Worm (Caenorhabditis elegans): Measurements from ENCODE around the gene H41C03.2.
A peak's percentile ranks its signal among the peaks of the same experiment; 100 is the strongest.
"Not testable (repeated sequence)": the region's sequence is repeated elsewhere in the genome, so short reads cannot be mapped to it uniquely, and the experiment has no call there.

H41C03.2 gene

ce11 chrII:5884252-5884651 is 32.3 kb upstream of the H41C03.2 start, which contains the start of gene rfip-1:
Gene rfip-1, plus strand, starts transcription at chrII:5884552.
- no peak for TF ChIP-seq snpc-4 (tag; optimal IDR thresholded peaks at IDR 0.05)
- TF ChIP-seq fos-1 (tag; optimal IDR thresholded peaks at IDR 0.05) = no peak
- TF ChIP-seq pha-4 (tag; optimal IDR thresholded peaks at IDR 0.05) = no peak
- TF ChIP-seq daf-12 (tag; optimal IDR thresholded peaks at IDR 0.05) = no peak
- no peak for TF ChIP-seq lin-39 (tag; optimal IDR thresholded peaks at IDR 0.05)
- no peak for TF ChIP-seq nhr-12 (tag; optimal IDR thresholded peaks at IDR 0.05)
- no peak for TF ChIP-seq egl-5 (tag; optimal IDR thresholded peaks at IDR 0.05)

- TF ChIP-seq ztf-11 (tag; optimal IDR thresholded peaks at IDR 0.05) (no peak), nhr-25 (tag; optimal IDR thresholded peaks at IDR 0.05) (peak; percentile 90), ceh-82 (tag; optimal IDR thresholded peaks at IDR 0.05) (no peak), nhr-12 (tag; optimal IDR thresholded peaks at IDR 0.05) (no peak), ceh-9 (tag; optimal IDR thresholded peaks at IDR 0.05) (no peak), nhr-11 (tag; optimal IDR thresholded peaks at IDR 0.05) (no peak), ceh-16 (tag; optimal IDR thresholded peaks at IDR 0.05) (no peak), eor-1 (tag; optimal IDR thresholded peaks at IDR 0.05) (no peak), nhr-23 (tag; optimal IDR thresholded peaks at IDR 0.05) (peak; percentile 19)
These were observed 28.8 kb upstream of the H41C03.2 start for ce11 chrII:5880677-5881076.

- TF ChIP-seq sea-2 (GFP tag; optimal IDR thresholded peaks at IDR 0.05); hmg-11 (tag; optimal IDR thresholded peaks at IDR 0.05); aly-2 (tag; optimal IDR thresholded peaks at IDR 0.05): not testable (repeated sequence)
These were observed 24.6 kb upstream of the H41C03.2 start, which contains the start of gene F55C12.2 for ce11 chrII:5876511-5876910. Gene F55C12.2, plus strand, starts transcription at chrII:5876811.

ce11 chrII:5876053-5876452 is 24.1 kb upstream of the H41C03.2 start, which contains the start of gene F55C12.6:
Gene F55C12.6, minus strand, starts transcription at chrII:5876153.
- TF ChIP-seq lin-15B (tag; optimal IDR thresholded peaks at IDR 0.05) = no peak
- no peak for TF ChIP-seq fos-1 (tag; optimal IDR thresholded peaks at IDR 0.05)
- no peak for TF ChIP-seq nhr-25 (tag; optimal IDR thresholded peaks at IDR 0.05)
- no peak for TF ChIP-seq nhr-77 (tag; optimal IDR thresholded peaks at IDR 0.05)
- TF ChIP-seq lin-39 (tag; optimal IDR thresholded peaks at IDR 0.05) = no peak

- TF ChIP-seq aly-2 (tag; optimal IDR thresholded peaks at IDR 0.05) (no peak), nhr-23 (tag; optimal IDR thresholded peaks at IDR 0.05) (peak; percentile 34), lin-39 (tag; optimal IDR thresholded peaks at IDR 0.05) (no peak), nhr-12 (tag; optimal IDR thresholded peaks at IDR 0.05) (no peak), pha-4 (tag; optimal IDR thresholded peaks at IDR 0.05) (peak; percentile 88), ceh-16 (tag; optimal IDR thresholded peaks at IDR 0.05) (no peak), snpc-4 (tag; optimal IDR thresholded peaks at IDR 0.05) (no peak), unc-39 (tag; optimal IDR thresholded peaks at IDR 0.05) (no peak), R02D3.7 (tag; optimal IDR thresholded peaks at IDR 0.05) (no peak), fos-1 (tag; optimal IDR thresholded peaks at IDR 0.05) (no peak)
These were observed 22.2 kb upstream of the H41C03.2 start for ce11 chrII:5874130-5874529.

- TF ChIP-seq nhr-28 (tag; optimal IDR thresholded peaks at IDR 0.05) = no peak
- no peak for TF ChIP-seq sea-2 (GFP tag; optimal IDR thresholded peaks at IDR 0.05)
- no peak for TF ChIP-seq fkh-10 (GFP tag; optimal IDR thresholded peaks at IDR 0.05)
- no peak for TF ChIP-seq ZK546.5 (tag; optimal IDR thresholded peaks at IDR 0.05)
- no peak for TF ChIP-seq R02D3.7 (tag; optimal IDR thresholded peaks at IDR 0.05)
- TF ChIP-seq nhr-12 (tag; optimal IDR thresholded peaks at IDR 0.05) = no peak
- TF ChIP-seq ztf-11 (tag; optimal IDR thresholded peaks at IDR 0.05) = no peak
- peak; percentile 93 for TF ChIP-seq elt-2 (tag; optimal IDR thresholded peaks at IDR 0.05)
- TF ChIP-seq tbx-2 (tag; optimal IDR thresholded peaks at IDR 0.05) = no peak
- peak; percentile 34 for TF ChIP-seq pqm-1 (tag; optimal IDR thresholded peaks at IDR 0.05)
- TF ChIP-seq nhr-76 (tag; optimal IDR thresholded peaks at IDR 0.05) = no peak
- no peak for TF ChIP-seq egl-27 (tag; optimal IDR thresholded peaks at IDR 0.05)
- TF ChIP-seq eor-1 (tag; optimal IDR thresholded peaks at IDR 0.05) = no peak
- no peak for TF ChIP-seq fos-1 (tag; optimal IDR thresholded peaks at IDR 0.05)
- peak; percentile 46 for TF ChIP-seq lin-39 (tag; optimal IDR thresholded peaks at IDR 0.05)
- TF ChIP-seq pha-4 (tag; optimal IDR thresholded peaks at IDR 0.05) = peak; percentile 35
- no peak for TF ChIP-seq nhr-23 (tag; optimal IDR thresholded peaks at IDR 0.05)
- no peak for TF ChIP-seq zag-1 (tag; optimal IDR thresholded peaks at IDR 0.05)
- no peak for TF ChIP-seq snpc-4 (tag; optimal IDR thresholded peaks at IDR 0.05)
- TF ChIP-seq nhr-67 (tag; optimal IDR thresholded peaks at IDR 0.05) = no peak
- TF ChIP-seq lin-15B (tag; optimal IDR thresholded peaks at IDR 0.05) = peak; percentile 47
- TF ChIP-seq nhr-43 (tag; optimal IDR thresholded peaks at IDR 0.05; ENCODE audit: poor library complexity, severe bottlenecking) = no peak
- TF ChIP-seq nhr-77 (tag; optimal IDR thresholded peaks at IDR 0.05) = no peak
- no peak for TF ChIP-seq elt-1 (tag; optimal IDR thresholded peaks at IDR 0.05)
- TF ChIP-seq aly-2 (tag; optimal IDR thresholded peaks at IDR 0.05) = no peak
- TF ChIP-seq hmg-11 (tag; optimal IDR thresholded peaks at IDR 0.05) = no peak
- TF ChIP-seq unc-39 (tag; optimal IDR thresholded peaks at IDR 0.05) = no peak
- TF ChIP-seq fkh-2 (tag; optimal IDR thresholded peaks at IDR 0.05) = no peak
- no peak for TF ChIP-seq ceh-28 (tag; optimal IDR thresholded peaks at IDR 0.05)
- TF ChIP-seq ama-1 (optimal IDR thresholded peaks at IDR 0.05) = peak; percentile 40
- TF ChIP-seq jun-1 (tag; optimal IDR thresholded peaks at IDR 0.05) = no peak
- no peak for TF ChIP-seq mml-1 (tag; optimal IDR thresholded peaks at IDR 0.05)
- TF ChIP-seq ceh-16 (tag; optimal IDR thresholded peaks at IDR 0.05) = no peak
- no peak for TF ChIP-seq ztf-4 (tag; optimal IDR thresholded peaks at IDR 0.05)
These were observed 21.7 kb upstream of the H41C03.2 start, which contains the start of gene tex-2 for ce11 chrII:5873564-5874070. Gene tex-2, minus strand, starts transcription at chrII:5873614.

Measured in whole organism, L3 larva.